Worm (Caenorhabditis elegans) whole organism, mixed stage, embryonic: ENCODE results near the gene Y52E8A.1.

ENCODE experiments used
- M03D4.4 ChIP-seq: sonication (generic microtip); optimal IDR thresholded peaks from 2 replicates; lab custom pipeline; 2017; ENCODE audit warnings: mild to moderate bottlenecking, missing genetic modification characterization, missing compliant biosample characterization
- bed-3 ChIP-seq: fragments of 200-800 bp; sonication (Bioruptor generic); optimal IDR thresholded peaks from 3 replicates; lab custom pipeline; 2018; ENCODE audit warnings: mild to moderate bottlenecking, missing genetic modification characterization, moderate library complexity, missing compliant biosample characterization
- lin-13 ChIP-seq: fragments of 150-350 bp; optimal IDR thresholded peaks from 2 replicates; lab custom pipeline; 2014; ENCODE audit warnings: missing biosample characterization, missing genetic modification characterization
- lsy-2 ChIP-seq: fragments of 150-350 bp; optimal IDR thresholded peaks from 2 replicates; lab custom pipeline; 2014; ENCODE audit warnings: missing biosample characterization, missing genetic modification characterization
- nhr-237 ChIP-seq: fragments of 150-350 bp; optimal IDR thresholded peaks from 2 replicates; lab custom pipeline; 2014; ENCODE audit warnings: missing biosample characterization, missing genetic modification characterization
- nhr-76 ChIP-seq: sonication (generic microtip); optimal IDR thresholded peaks from 2 replicates; lab custom pipeline; 2017; ENCODE audit warnings: missing biosample characterization, missing genetic modification characterization
- pha-4 ChIP-seq: fragments of 150-350 bp; optimal IDR thresholded peaks from 2 replicates; lab custom pipeline; 2018; ENCODE audit warnings: missing biosample characterization, missing genetic modification reagents, missing genetic modification characterization
- sptf-1 ChIP-seq: sonication (generic microtip); optimal IDR thresholded peaks from 2 replicates; lab custom pipeline; 2017; ENCODE audit warnings: mild to moderate bottlenecking, missing genetic modification characterization, moderate library complexity, missing compliant biosample characterization
- unc-62 ChIP-seq: fragments of 150-350 bp; optimal IDR thresholded peaks from 2 replicates; lab custom pipeline; 2014; ENCODE audit warnings: missing biosample characterization, missing genetic modification reagents, missing genetic modification characterization

- TF ChIP-seq nhr-76 (tag; lab: Kevin White, UChicago) (no peak), nhr-237 (tag; lab: Kevin White, UChicago) (no peak), bed-3 (GFP tag; lab: Kevin White, UChicago) (no peak), unc-62 (GFP tag; lab: Kevin White, UChicago) (no peak), lsy-2 (tag; lab: Kevin White, UChicago) (no peak), sptf-1 (no peak), pha-4 (tag; lab: Kevin White, UChicago) (no peak), M03D4.4 (tag; lab: Kevin White, UChicago) (no peak), lin-13 (tag; lab: Kevin White, UChicago) (no peak)
Observed at ce11 chrII:4339882-4340281, 18.0 kb downstream of the Y52E8A.1 start, which contains the start of gene athp-2.
